Worm (Caenorhabditis elegans): ENCODE measurements around the gene cdh-12.

The cdh-12 gene

DNA sequence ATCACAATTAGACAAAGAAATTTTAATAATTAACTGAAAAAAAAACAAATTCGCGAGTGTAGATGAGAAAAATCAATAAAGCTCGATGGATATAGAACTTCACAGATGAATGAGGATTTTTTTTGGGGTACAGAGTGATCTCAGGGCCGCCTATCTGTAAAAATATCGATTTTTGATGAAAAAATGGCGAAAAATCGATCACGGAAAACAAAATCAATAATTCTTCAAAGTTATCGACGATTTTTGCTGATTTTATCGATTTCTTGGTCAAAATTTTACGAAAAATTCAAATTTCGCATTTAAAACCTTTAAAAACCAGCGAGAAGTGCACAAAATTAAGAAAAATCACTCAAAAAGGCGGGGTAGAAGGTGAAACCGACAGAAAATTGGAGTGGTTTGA is 64.3 kb downstream of the cdh-12 start:
- TF ChIP-seq daf-19 (GFP tag; conservative IDR thresholded peaks at IDR 0.05): no peak
- TF ChIP-seq mxl-3 (GFP tag; optimal IDR thresholded peaks at IDR 0.05): no peak
- no peak for TF ChIP-seq D1046.2 (GFP tag; IDR thresholded peaks at IDR 0.05)
- peak; percentile 22 for TF ChIP-seq aha-1 (tag)
- TF ChIP-seq mep-1 (tag; optimal IDR thresholded peaks at IDR 0.05): no peak
- no peak for TF ChIP-seq jun-1 (tag; optimal IDR thresholded peaks at IDR 0.05)
- peak; percentile 70 for TF ChIP-seq ceh-28 (tag; optimal IDR thresholded peaks at IDR 0.05)
- no peak for TF ChIP-seq pqm-1 (tag; optimal IDR thresholded peaks at IDR 0.05)

ce11 chrIII:1218221-1218620 is 66.4 kb downstream of the cdh-12 start:
- TF ChIP-seq ceh-32 (tag; optimal IDR thresholded peaks at IDR 0.05; ENCODE audit: poor library complexity) (no peak), nhr-11 (tag; optimal IDR thresholded peaks at IDR 0.05) (no peak), fkh-10 (GFP tag; optimal IDR thresholded peaks at IDR 0.05) (no peak), nhr-111 (GFP tag; optimal IDR thresholded peaks at IDR 0.05) (no peak), lin-39 (tag; optimal IDR thresholded peaks at IDR 0.05) (no peak), zip-11 (GFP tag; IDR thresholded peaks at IDR 0.05) (0 out of 2 replicates have a peak, but pooled peaks have one; percentile 38), mxl-2 (GFP tag; conservative IDR thresholded peaks at IDR 0.05) (no peak), ceh-44 (GFP tag; IDR thresholded peaks at IDR 0.05) (no peak), arid-1 (GFP tag; conservative IDR thresholded peaks at IDR 0.05) (peak; percentile 57; the same call in 1 of the 2 replicates), jun-1 (tag; optimal IDR thresholded peaks at IDR 0.05) (no peak), dve-1 (tag; optimal IDR thresholded peaks at IDR 0.05; ENCODE audit: insufficient read depth) (peak; percentile 3), F49E8.2 (tag; optimal IDR thresholded peaks at IDR 0.05; ENCODE audit: borderline replicate concordance) (no peak), ZK337.2 (GFP tag; IDR thresholded peaks at IDR 0.05) (no peak), pha-4 (GFP tag; IDR thresholded peaks at IDR 0.05) (peak; percentile 34; the same call in 1 of the 2 replicates), pha-4 (tag; optimal IDR thresholded peaks at IDR 0.05) (no peak), hlh-11 (tag; optimal IDR thresholded peaks at IDR 0.05) (peak; percentile 13), F26F4.8 (GFP tag; conservative IDR thresholded peaks at IDR 0.05) (no peak), ama-1 (optimal IDR thresholded peaks at IDR 0.05) (no peak), saeg-2 (GFP tag; IDR thresholded peaks at IDR 0.05) (no peak), R02D3.7 (tag; optimal IDR thresholded peaks at IDR 0.05) (no peak), nhr-42 (GFP tag; IDR thresholded peaks at IDR 0.05) (0 out of 2 replicates have a peak, but pooled peaks have one; percentile 7), rbr-2 (tag; optimal IDR thresholded peaks at IDR 0.05) (peak; percentile 38), fos-1 (tag; optimal IDR thresholded peaks at IDR 0.05) (no peak), madf-5 (GFP tag; IDR thresholded peaks at IDR 0.05) (no peak), zip-2 (tag; optimal IDR thresholded peaks at IDR 0.05) (no peak), ceh-82 (tag; optimal IDR thresholded peaks at IDR 0.05) (no peak), dpl-1 (GFP tag; optimal IDR thresholded peaks at IDR 0.05) (no peak), daf-19 (GFP tag; conservative IDR thresholded peaks at IDR 0.05) (no peak), hlh-30 (tag; optimal IDR thresholded peaks at IDR 0.05; ENCODE audit: insufficient read depth) (no peak), Y5F2A.4 (GFP tag; optimal IDR thresholded peaks at IDR 0.05) (no peak), set-16 (GFP tag; IDR thresholded peaks at IDR 0.05) (peak; percentile 66), zfp-3 (GFP tag; conservative IDR thresholded peaks at IDR 0.05) (no peak), F44E2.7 (GFP tag; IDR thresholded peaks at IDR 0.05) (no peak), Y75B8A.6 (GFP tag; IDR thresholded peaks at IDR 0.05) (no peak), lin-13 (GFP tag; optimal IDR thresholded peaks at IDR 0.05) (peak; percentile 55), F10B5.3 (tag; optimal IDR thresholded peaks at IDR 0.05) (no peak), nhr-102 (tag; optimal IDR thresholded peaks at IDR 0.05) (peak; percentile 26), lin-29 (GFP tag; IDR thresholded peaks at IDR 0.05) (no peak), egl-27 (tag; optimal IDR thresholded peaks at IDR 0.05) (no peak), mdt-29 (GFP tag; IDR thresholded peaks at IDR 0.05) (no peak), egl-43 (GFP tag; IDR thresholded peaks at IDR 0.05) (peak; percentile 71; the same call in 1 of the 2 replicates), Y105C5A.15 (GFP tag; IDR thresholded peaks at IDR 0.05) (0 out of 2 replicates have a peak, but pooled peaks have one; percentile 38), spr-1 (tag; optimal IDR thresholded peaks at IDR 0.05) (no peak), vab-7 (GFP tag; IDR thresholded peaks at IDR 0.05) (peak; percentile 38; the same call in 1 of the 2 replicates)

Data from whole organism, L4 larva.